Fruit fly (Drosophila melanogaster) whole organism, embryonic: ENCODE data around the gene Uch-L5R.

Experiments
- ATbp ChIP-seq: fragments of 200-800 bp; sonication (Bioruptor generic); optimal IDR thresholded peaks from 2 replicates; lab custom pipeline; 2017; ENCODE audit warnings: missing biosample characterization, mild to moderate bottlenecking, missing genetic modification characterization, missing genetic modification reagents
- Bgb ChIP-seq: fragments of 200-800 bp; sonication (Bioruptor generic); IDR thresholded peaks from 2 replicates; pipeline ENCODE4 v1.3.6; 2022; ENCODE audit warnings: missing biosample characterization, missing genetic modification characterization; ENCODE audit not compliant: partially characterized antibody
- CG11085 ChIP-seq: fragments of 200-800 bp; sonication (Bioruptor generic); IDR thresholded peaks from 2 replicates; pipeline ENCODE4 v1.3.6; 2022; ENCODE audit warnings: missing biosample characterization, missing genetic modification characterization
- CG12219 ChIP-seq: fragments of 200-800 bp; sonication (Bioruptor generic); optimal IDR thresholded peaks from 3 replicates; lab custom pipeline; 2018; ENCODE audit warnings: missing biosample characterization, mild to moderate bottlenecking, missing genetic modification characterization
- CG1233 ChIP-seq: fragments of 200-800 bp; sonication (Bioruptor generic); optimal IDR thresholded peaks from 4 replicates; lab custom pipeline; 2018; ENCODE audit warnings: missing biosample characterization, mild to moderate bottlenecking, missing genetic modification characterization
- CG12659 ChIP-seq: fragments of 200-800 bp; sonication (Bioruptor generic); optimal IDR thresholded peaks from 3 replicates; lab custom pipeline; 2017; ENCODE audit warnings: mild to moderate bottlenecking, missing biosample characterization, missing genetic modification reagents, missing genetic modification characterization
- CG12769 ChIP-seq: fragments of 200-800 bp; sonication (Bioruptor generic); optimal IDR thresholded peaks from 2 replicates; lab custom pipeline; 2019; ENCODE audit warnings: missing biosample characterization, mild to moderate bottlenecking, missing genetic modification characterization, moderate library complexity
- CG1602 ChIP-seq: fragments of 200-800 bp; sonication (Bioruptor generic); optimal IDR thresholded peaks from 3 replicates; lab custom pipeline; 2016; ENCODE audit warnings: missing biosample characterization, missing genetic modification characterization
- CG16813 ChIP-seq: fragments of 200-800 bp; sonication (Bioruptor generic); IDR thresholded peaks from 3 replicates; pipeline ENCODE4 v1.3.6; 2022; ENCODE audit warnings: missing biosample characterization, missing genetic modification characterization; ENCODE audit not compliant: partially characterized antibody
- CG17802 ChIP-seq: fragments of 200-800 bp; sonication (Bioruptor generic); optimal IDR thresholded peaks from 2 replicates; lab custom pipeline; 2018; ENCODE audit warnings: missing biosample characterization, mild to moderate bottlenecking, missing genetic modification characterization, moderate library complexity
- CG18262 ChIP-seq: fragments of 200-800 bp; optimal IDR thresholded peaks from 3 replicates; lab custom pipeline; 2019; ENCODE audit warnings: missing biosample characterization, mild to moderate bottlenecking, missing genetic modification characterization, moderate library complexity
- CG18764 ChIP-seq: fragments of 200-800 bp; sonication (Bioruptor generic); optimal IDR thresholded peaks from 3 replicates; lab custom pipeline; 2016; ENCODE audit warnings: missing biosample characterization, missing genetic modification characterization
- CG31441 ChIP-seq: fragments of 200-800 bp; sonication (Bioruptor generic); IDR thresholded peaks from 2 replicates; pipeline ENCODE4 v1.3.6; 2022; ENCODE audit warnings: missing biosample characterization, missing genetic modification characterization
- CG3838 ChIP-seq: fragments of 200-800 bp; sonication (Bioruptor generic); optimal IDR thresholded peaks from 3 replicates; lab custom pipeline; 2016; ENCODE audit warnings: missing biosample characterization, missing genetic modification characterization
- CG3995 ChIP-seq: fragments of 200-800 bp; sonication (Bioruptor generic); optimal IDR thresholded peaks from 3 replicates; lab custom pipeline; 2016; ENCODE audit warnings: missing biosample characterization, missing genetic modification characterization
- CG7928 ChIP-seq: fragments of 200-800 bp; sonication (Bioruptor generic); optimal IDR thresholded peaks from 2 replicates; lab custom pipeline; 2017; ENCODE audit warnings: missing biosample characterization, mild to moderate bottlenecking, missing genetic modification characterization
- CG7963 ChIP-seq: fragments of 200-800 bp; sonication (Bioruptor generic); IDR thresholded peaks from 3 replicates; pipeline ENCODE4 v1.3.6; 2022; ENCODE audit warnings: missing biosample characterization, missing genetic modification characterization; ENCODE audit not compliant: partially characterized antibody
- CG9932 ChIP-seq: fragments of 200-800 bp; sonication (Bioruptor generic); IDR thresholded peaks from 2 replicates; pipeline ENCODE4 v1.3.6; 2022; ENCODE audit warnings: missing biosample characterization, missing genetic modification characterization
- CoRest ChIP-seq: fragments of 200-800 bp; sonication (Bioruptor generic); optimal IDR thresholded peaks from 3 replicates; lab custom pipeline; 2018; ENCODE audit warnings: missing biosample characterization, mild to moderate bottlenecking, missing genetic modification characterization, moderate library complexity
- CrebB ChIP-seq: fragments of 200-800 bp; sonication (Bioruptor generic); optimal IDR thresholded peaks from 3 replicates; lab custom pipeline; 2018; ENCODE audit warnings: missing biosample characterization, mild to moderate bottlenecking, missing genetic modification characterization
- Dll ChIP-seq: fragments of 200-800 bp; sonication (Bioruptor generic); IDR thresholded peaks from 4 replicates; pipeline ENCODE4 v1.3.6; 2022; ENCODE audit warnings: missing biosample characterization, missing genetic modification characterization; ENCODE audit not compliant: partially characterized antibody
- Doc2 ChIP-seq: fragments of 200-800 bp; sonication (Bioruptor generic); IDR thresholded peaks from 2 replicates; pipeline ENCODE4 v1.3.6; 2022; ENCODE audit warnings: missing biosample characterization, missing genetic modification characterization
- Drgx ChIP-seq: fragments of 200-800 bp; sonication (Bioruptor generic); IDR thresholded peaks from 2 replicates; pipeline ENCODE4 v1.3.6; 2022; ENCODE audit warnings: missing biosample characterization, missing genetic modification characterization
- Elba2 ChIP-seq: fragments of 200-800 bp; sonication (Bioruptor generic); optimal IDR thresholded peaks from 3 replicates; lab custom pipeline; 2016; ENCODE audit warnings: missing biosample characterization, missing genetic modification characterization
- Meics ChIP-seq: fragments of 200-800 bp; sonication (Bioruptor generic); optimal IDR thresholded peaks from 2 replicates; lab custom pipeline; 2017; ENCODE audit warnings: missing biosample characterization, mild to moderate bottlenecking, missing genetic modification characterization
- Nf-YC ChIP-seq: fragments of 200-800 bp; optimal IDR thresholded peaks from 3 replicates; lab custom pipeline; 2019; ENCODE audit warnings: missing biosample characterization, mild to moderate bottlenecking, missing genetic modification characterization, moderate library complexity
- Ptx1 ChIP-seq: fragments of 200-800 bp; sonication (Bioruptor generic); IDR thresholded peaks from 2 replicates; pipeline ENCODE4 v1.3.6; 2022; ENCODE audit warnings: missing biosample characterization, missing genetic modification characterization
- Rx ChIP-seq: fragments of 200-800 bp; sonication (Bioruptor generic); IDR thresholded peaks from 2 replicates; pipeline ENCODE4 v1.3.6; 2022; ENCODE audit warnings: missing biosample characterization, missing genetic modification characterization
- Scr ChIP-seq: fragments of 200-800 bp; sonication (Bioruptor generic); IDR thresholded peaks from 2 replicates; pipeline ENCODE4 v1.3.6; 2022; ENCODE audit warnings: missing biosample characterization, missing genetic modification characterization; ENCODE audit not compliant: partially characterized antibody
- TFAM ChIP-seq: fragments of 200-800 bp; sonication (Bioruptor generic); optimal IDR thresholded peaks from 2 replicates; lab custom pipeline; 2017; ENCODE audit warnings: missing biosample characterization, missing genetic modification characterization, inconsistent platforms
- Tbp ChIP-seq: fragments of >200 bp; optimal IDR thresholded peaks from 2 replicates; lab custom pipeline; 2018; ENCODE audit warnings: missing biosample characterization, missing genetic modification characterization
- abd-A ChIP-seq: fragments of 200-800 bp; sonication (Bioruptor generic); optimal IDR thresholded peaks from 3 replicates; lab custom pipeline; 2019; ENCODE audit warnings: missing biosample characterization, mild to moderate bottlenecking, missing genetic modification characterization, moderate library complexity
- az2 ChIP-seq: fragments of 200-800 bp; sonication (Bioruptor generic); optimal IDR thresholded peaks from 3 replicates; lab custom pipeline; 2016; ENCODE audit warnings: missing biosample characterization, missing genetic modification characterization
- btn ChIP-seq: fragments of 200-800 bp; sonication (Bioruptor generic); optimal IDR thresholded peaks from 2 replicates; lab custom pipeline; 2016; ENCODE audit warnings: missing biosample characterization, missing genetic modification characterization
- chn ChIP-seq: fragments of 200-800 bp; sonication (Bioruptor generic); optimal IDR thresholded peaks from 2 replicates; lab custom pipeline; 2016; ENCODE audit warnings: missing biosample characterization, missing genetic modification characterization
- dpn ChIP-seq, 2 experiments: fragments of 200-800 bp; sonication (Bioruptor generic); optimal IDR thresholded peaks; 3 replicates each; lab custom pipeline; 2016; ENCODE audit warnings: missing biosample characterization in 2 of 2, missing genetic modification characterization in 2 of 2
- fd102C ChIP-seq: fragments of 200-800 bp; sonication (Bioruptor generic); optimal IDR thresholded peaks from 2 replicates; lab custom pipeline; 2018; ENCODE audit warnings: missing biosample characterization, mild to moderate bottlenecking, missing genetic modification characterization, moderate library complexity
- fru ChIP-seq: fragments of >200 bp; optimal IDR thresholded peaks from 2 replicates; lab custom pipeline; 2017
- grau ChIP-seq: fragments of 200-800 bp; optimal IDR thresholded peaks from 3 replicates; lab custom pipeline; 2019; ENCODE audit warnings: missing biosample characterization, mild to moderate bottlenecking, missing genetic modification characterization, moderate library complexity
- hbn ChIP-seq: fragments of 200-800 bp; sonication (Bioruptor generic); IDR thresholded peaks from 2 replicates; pipeline ENCODE4 v1.3.6; 2022; ENCODE audit warnings: missing biosample characterization, missing genetic modification characterization; ENCODE audit not compliant: partially characterized antibody
- ken ChIP-seq: fragments of 200-800 bp; sonication (Bioruptor generic); IDR thresholded peaks from 3 replicates; pipeline ENCODE4 v1.3.6; 2022; ENCODE audit warnings: missing biosample characterization, missing genetic modification characterization
- knrl ChIP-seq: fragments of 200-800 bp; sonication (Bioruptor generic); IDR thresholded peaks from 3 replicates; pipeline ENCODE4 v1.3.6; 2022; ENCODE audit warnings: missing biosample characterization, missing genetic modification characterization; ENCODE audit not compliant: partially characterized antibody
- lola ChIP-seq, 3 experiments: fragments of >200 bp in 2 of 3; fragments of 200-800 bp in 1 of 3; sonication (Bioruptor generic) in 1 of 3; optimal IDR thresholded peaks; 2 replicates each; lab custom pipeline; 2017 to 2019; ENCODE audit warnings: missing biosample characterization in 3 of 3, missing genetic modification characterization in 3 of 3, mild to moderate bottlenecking in 1 of 3, moderate library complexity in 1 of 3
- nmo ChIP-seq: fragments of 200-800 bp; sonication (Bioruptor generic); optimal IDR thresholded peaks from 2 replicates; lab custom pipeline; 2018; ENCODE audit warnings: missing biosample characterization, mild to moderate bottlenecking, missing genetic modification characterization, moderate library complexity
- otp ChIP-seq: fragments of 200-800 bp; sonication (Bioruptor generic); IDR thresholded peaks from 3 replicates; pipeline ENCODE4, ENCODE4 v1.3.6; 2022; ENCODE audit warnings: missing biosample characterization, missing genetic modification characterization
- stc ChIP-seq: fragments of 200-800 bp; sonication (Bioruptor generic); IDR thresholded peaks from 2 replicates; pipeline ENCODE4 v1.3.6; 2022; ENCODE audit warnings: missing biosample characterization, missing genetic modification characterization
- tap ChIP-seq: fragments of 200-800 bp; optimal IDR thresholded peaks from 3 replicates; lab custom pipeline; 2019; ENCODE audit warnings: missing biosample characterization, mild to moderate bottlenecking, missing genetic modification characterization, moderate library complexity
- wek ChIP-seq: fragments of 200-800 bp; sonication (Bioruptor generic); optimal IDR thresholded peaks from 3 replicates; lab custom pipeline; 2018; ENCODE audit warnings: missing biosample characterization, mild to moderate bottlenecking, missing genetic modification characterization, moderate library complexity
- z ChIP-seq: fragments of 200-800 bp; sonication (Bioruptor generic); IDR thresholded peaks from 3 replicates; pipeline ENCODE4 v1.3.6; 2022; ENCODE audit warnings: missing biosample characterization, missing genetic modification characterization
- zen2 ChIP-seq: fragments of 200-800 bp; sonication (Bioruptor generic); IDR thresholded peaks from 3 replicates; pipeline ENCODE4 v1.3.6; 2022; ENCODE audit warnings: missing biosample characterization, missing genetic modification characterization; ENCODE audit not compliant: partially characterized antibody

The Uch-L5R gene

dm6 chrX:12014800-12015389 lies 41.5 kb downstream of the Uch-L5R start (continued):
- TF ChIP-seq ATbp, result no peak
- no peak for TF ChIP-seq tap (tag; lab: Kevin White, UChicago)
- TF ChIP-seq az2, result peak; percentile 8
- no peak; the same call in none of the 2 replicates for TF ChIP-seq Drgx (GFP tag; lab: Robert Waterston, UW)
- TF ChIP-seq chn (GFP tag; lab: Kevin White, UChicago), result peak; percentile 18
- no peak for TF ChIP-seq CG1233 (GFP tag; lab: Kevin White, UChicago)
- TF ChIP-seq CrebB (tag; lab: Kevin White, UChicago), result no peak
- no peak; the same call in 1 of the 2 replicates for TF ChIP-seq CG31441
- no peak for TF ChIP-seq CG1602
- TF ChIP-seq Nf-YC (tag; lab: Kevin White, UChicago), result no peak
- TF ChIP-seq dpn (GFP tag; optimal IDR thresholded peaks at IDR 0.05; lab: Kevin White, UChicago), result peak in 1 of 2 experiments; percentile 2
- TF ChIP-seq Dll (GFP tag; lab: Robert Waterston, UW), result no peak
- peak; percentile 22 for TF ChIP-seq nmo (GFP tag; lab: Kevin White, UChicago)
- TF ChIP-seq zen2, result no peak
- TF ChIP-seq CoRest (tag; lab: Kevin White, UChicago), result peak; percentile 15
- TF ChIP-seq grau (tag; lab: Kevin White, UChicago), result peak; percentile 38
- TF ChIP-seq lola (GFP tag; optimal IDR thresholded peaks at IDR 0.05; lab: Kevin White, UChicago), result no peak
- TF ChIP-seq ken, result peak; percentile 57; the same call in 1 of the 3 replicates
- no peak for TF ChIP-seq CG12219 (GFP tag; lab: Kevin White, UChicago)
- TF ChIP-seq btn, result no peak
- no peak for TF ChIP-seq knrl (GFP tag; lab: Robert Waterston, UW)
- TF ChIP-seq Meics (GFP tag; lab: Kevin White, UChicago), result peak; percentile 19
- no peak for TF ChIP-seq Bgb (GFP tag; lab: Robert Waterston, UW)
- TF ChIP-seq wek (GFP tag; lab: Kevin White, UChicago), result no peak
- TF ChIP-seq Ptx1 (GFP tag; lab: Robert Waterston, UW), result peak; percentile 41; the same call in 1 of the 2 replicates
- TF ChIP-seq abd-A (tag; lab: Kevin White, UChicago), result no peak
- TF ChIP-seq Rx, result peak; percentile 16; the same call in 1 of the 2 replicates
- TF ChIP-seq CG7928 (GFP tag; lab: Kevin White, UChicago), result no peak
- no peak for TF ChIP-seq stc (GFP tag; lab: Robert Waterston, UW)
- no peak for TF ChIP-seq CG9932 (GFP tag; lab: Robert Waterston, UW)
- TF ChIP-seq z (GFP tag; lab: Robert Waterston, UW), result no peak
- TF ChIP-seq CG17802 (tag; lab: Kevin White, UChicago), result no peak
- no peak for TF ChIP-seq CG3838
- TF ChIP-seq TFAM, result no peak
- TF ChIP-seq CG18262 (tag; lab: Kevin White, UChicago), result peak; percentile 46
- TF ChIP-seq CG16813, result no peak
- TF ChIP-seq hbn (GFP tag; lab: Robert Waterston, UW), result peak; percentile 25; the same call in 1 of the 2 replicates
- no peak for TF ChIP-seq otp (GFP tag; lab: Robert Waterston, UW)
- TF ChIP-seq fru, result no peak
- TF ChIP-seq CG3995 (GFP tag; lab: Kevin White, UChicago), result no peak
- TF ChIP-seq CG7963 (GFP tag; lab: Robert Waterston, UW), result no peak
- no peak for TF ChIP-seq Tbp (GFP tag; lab: Kevin White, UChicago)
- no peak for TF ChIP-seq Elba2 (GFP tag; lab: Kevin White, UChicago)
- TF ChIP-seq CG12769 (tag; lab: Kevin White, UChicago), result no peak
- TF ChIP-seq CG11085 (GFP tag; lab: Robert Waterston, UW), result no peak
- no peak for TF ChIP-seq Doc2 (GFP tag; lab: Robert Waterston, UW)
- TF ChIP-seq fd102C, result no peak
- TF ChIP-seq CG12659 (GFP tag; lab: Kevin White, UChicago), result no peak
- TF ChIP-seq CG18764 (GFP tag; lab: Kevin White, UChicago), result no peak
- no peak for TF ChIP-seq Scr (GFP tag; lab: Robert Waterston, UW)
